Worm (Caenorhabditis elegans): ENCODE data around the gene K07H8.7.

DNA sequence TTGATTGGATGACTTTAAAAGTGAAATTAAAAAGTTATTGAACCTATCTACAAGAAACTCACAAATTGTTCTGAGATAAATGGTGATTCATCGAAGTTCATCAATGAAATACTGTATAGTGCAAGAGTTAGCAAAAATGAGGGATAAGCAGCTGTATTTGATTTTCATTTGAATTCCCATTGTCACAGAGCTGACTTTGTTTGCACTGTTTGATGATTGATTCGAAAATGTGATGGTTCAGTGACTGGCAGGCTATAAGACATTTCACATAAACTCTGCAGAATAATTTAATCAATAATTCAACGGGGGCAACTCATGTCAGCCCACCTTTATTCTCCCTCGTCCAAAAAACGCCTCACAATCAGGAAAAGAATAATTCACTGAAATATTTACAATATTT lies 16.2 kb downstream of the K07H8.7 start, which contains the start of gene T09A12.8:
- TF ChIP-seq ama-1 (optimal IDR thresholded peaks at IDR 0.05) (no peak), unc-62 (GFP tag; optimal IDR thresholded peaks at IDR 0.05) (no peak), elt-3 (tag; optimal IDR thresholded peaks at IDR 0.05) (no peak), nhr-129 (tag; optimal IDR thresholded peaks at IDR 0.05) (no peak), dmd-4 (tag; optimal IDR thresholded peaks at IDR 0.05) (no peak), lsy-2 (tag; optimal IDR thresholded peaks at IDR 0.05) (no peak), ZK546.5 (tag; optimal IDR thresholded peaks at IDR 0.05) (no peak), nhr-237 (tag; optimal IDR thresholded peaks at IDR 0.05) (no peak), fos-1 (tag; optimal IDR thresholded peaks at IDR 0.05) (no peak), ztf-4 (tag; optimal IDR thresholded peaks at IDR 0.05) (no peak), alr-1 (tag; optimal IDR thresholded peaks at IDR 0.05) (no peak), unc-55 (GFP tag; optimal IDR thresholded peaks at IDR 0.05) (no peak)

All from whole organism, L2 larva.